Fruit fly (Drosophila melanogaster) whole organism, embryonic: Measurements from ENCODE around the gene mus101.
A peak's percentile ranks its signal among the peaks of the same experiment; 100 is the strongest.

ENCODE experiments used
- Antp ChIP-seq: fragments of 200-800 bp; sonication (Bioruptor generic); optimal IDR thresholded peaks from 3 replicates; lab custom pipeline; 2016; ENCODE audit warnings: missing biosample characterization, missing genetic modification characterization
- Awh ChIP-seq: fragments of 200-800 bp; sonication (Bioruptor generic); IDR thresholded peaks from 2 replicates; pipeline ENCODE4, ENCODE4 v1.3.6; 2022; ENCODE audit warnings: missing biosample characterization, missing genetic modification characterization
- CG10267 ChIP-seq: fragments of 200-800 bp; sonication (Bioruptor generic); optimal IDR thresholded peaks from 2 replicates; lab custom pipeline; 2018; ENCODE audit warnings: missing biosample characterization, mild to moderate bottlenecking, missing genetic modification characterization, moderate library complexity
- CG12769 ChIP-seq: fragments of 200-800 bp; sonication (Bioruptor generic); optimal IDR thresholded peaks from 2 replicates; lab custom pipeline; 2019; ENCODE audit warnings: missing biosample characterization, mild to moderate bottlenecking, missing genetic modification characterization, moderate library complexity
- CG12942 ChIP-seq: fragments of 200-800 bp; sonication (Bioruptor generic); optimal IDR thresholded peaks from 3 replicates; lab custom pipeline; 2016; ENCODE audit warnings: missing biosample characterization, missing genetic modification characterization
- CG14014 ChIP-seq: fragments of 200-800 bp; sonication (Bioruptor generic); IDR thresholded peaks from 2 replicates; pipeline ENCODE4 v1.3.6; 2022; ENCODE audit warnings: missing biosample characterization, missing genetic modification characterization
- CG1602 ChIP-seq: fragments of 200-800 bp; sonication (Bioruptor generic); optimal IDR thresholded peaks from 3 replicates; lab custom pipeline; 2016; ENCODE audit warnings: missing biosample characterization, missing genetic modification characterization
- CG18011 ChIP-seq: fragments of 200-800 bp; sonication (Bioruptor generic); optimal IDR thresholded peaks from 2 replicates; lab custom pipeline; 2017; ENCODE audit warnings: missing biosample characterization, missing genetic modification characterization, mild to moderate bottlenecking, moderate library complexity, missing genotype
- CG18764 ChIP-seq: fragments of 200-800 bp; sonication (Bioruptor generic); optimal IDR thresholded peaks from 3 replicates; lab custom pipeline; 2016; ENCODE audit warnings: missing biosample characterization, missing genetic modification characterization
- CG2712 ChIP-seq: fragments of 200-800 bp; optimal IDR thresholded peaks from 3 replicates; lab custom pipeline; 2019; ENCODE audit warnings: missing biosample characterization, mild to moderate bottlenecking, missing genetic modification characterization, moderate library complexity
- CG4282 ChIP-seq: fragments of 200-800 bp; sonication (Bioruptor generic); optimal IDR thresholded peaks from 2 replicates; lab custom pipeline; 2016; ENCODE audit warnings: missing biosample characterization, missing genetic modification characterization
- CG4424 ChIP-seq: fragments of 200-800 bp; sonication (Bioruptor generic); optimal IDR thresholded peaks from 3 replicates; lab custom pipeline; 2016; ENCODE audit warnings: missing biosample characterization, missing genetic modification characterization
- CG4820 ChIP-seq: fragments of 200-800 bp; sonication (Bioruptor generic); optimal IDR thresholded peaks from 3 replicates; lab custom pipeline; 2016; ENCODE audit warnings: missing biosample characterization, missing genetic modification characterization
- CG5245 ChIP-seq: fragments of 200-800 bp; sonication (Bioruptor generic); optimal IDR thresholded peaks from 3 replicates; lab custom pipeline; 2016; ENCODE audit warnings: missing biosample characterization, missing genetic modification characterization
- CG6689 ChIP-seq: fragments of 200-800 bp; sonication (Bioruptor generic); IDR thresholded peaks from 2 replicates; pipeline ENCODE4 v1.3.6; 2022; ENCODE audit warnings: missing biosample characterization, missing genetic modification characterization
- CG7987 ChIP-seq: fragments of 200-800 bp; sonication (Bioruptor generic); optimal IDR thresholded peaks from 2 replicates; lab custom pipeline; 2018; ENCODE audit warnings: missing biosample characterization, mild to moderate bottlenecking, missing genetic modification characterization, moderate library complexity
- CG8089 ChIP-seq: fragments of 200-800 bp; sonication (Bioruptor generic); optimal IDR thresholded peaks from 3 replicates; lab custom pipeline; 2016; ENCODE audit warnings: missing biosample characterization, missing genetic modification characterization
- CG9932 ChIP-seq: fragments of 200-800 bp; sonication (Bioruptor generic); IDR thresholded peaks from 2 replicates; pipeline ENCODE4 v1.3.6; 2022; ENCODE audit warnings: missing biosample characterization, missing genetic modification characterization
- CrebB ChIP-seq: fragments of 200-800 bp; sonication (Bioruptor generic); optimal IDR thresholded peaks from 3 replicates; lab custom pipeline; 2018; ENCODE audit warnings: missing biosample characterization, mild to moderate bottlenecking, missing genetic modification characterization
- D ChIP-seq, 2 experiments: fragments of 200-800 bp in 1 of 2; fragments of >200 bp in 1 of 2; sonication (Bioruptor generic) in 1 of 2; optimal IDR thresholded peaks; 2 replicates in 1 of 2; 3 replicates in 1 of 2; lab custom pipeline; 2017; ENCODE audit warnings: mild to moderate bottlenecking in 1 of 2, missing biosample characterization in 1 of 2, missing genetic modification characterization in 1 of 2, missing genetic modification reagents in 1 of 2
- Dad ChIP-seq: fragments of 200-800 bp; sonication (Bioruptor generic); optimal IDR thresholded peaks from 3 replicates; lab custom pipeline; 2016; ENCODE audit warnings: missing biosample characterization, missing genetic modification characterization
- Dip2 ChIP-seq: fragments of 200-800 bp; sonication (Bioruptor generic); IDR thresholded peaks from 2 replicates; pipeline ENCODE4 v1.3.6; 2022; ENCODE audit warnings: missing biosample characterization, missing genetic modification characterization
- Fer2 ChIP-seq: fragments of 200-800 bp; sonication (Bioruptor generic); optimal IDR thresholded peaks from 2 replicates; lab custom pipeline; 2018; ENCODE audit warnings: missing biosample characterization, mild to moderate bottlenecking, missing genetic modification characterization, moderate library complexity
- Hr51 ChIP-seq, 2 experiments: fragments of 200-800 bp; sonication (Bioruptor generic); optimal IDR thresholded peaks; 2 replicates in 1 of 2; 3 replicates in 1 of 2; lab custom pipeline; 2016 to 2018; ENCODE audit warnings: missing biosample characterization in 2 of 2, missing genetic modification characterization in 2 of 2, mild to moderate bottlenecking in 1 of 2, moderate library complexity in 1 of 2
- MTF-1 ChIP-seq: fragments of 200-800 bp; sonication (Bioruptor generic); optimal IDR thresholded peaks from 2 replicates; lab custom pipeline; 2018; ENCODE audit warnings: missing biosample characterization, mild to moderate bottlenecking, missing genetic modification characterization, borderline replicate concordance
- Rfx ChIP-seq: fragments of 200-800 bp; sonication (Bioruptor generic); IDR thresholded peaks from 2 replicates; pipeline ENCODE4 v1.3.6; 2022; ENCODE audit warnings: missing biosample characterization, missing genetic modification characterization
- Six4 ChIP-seq: fragments of 200-800 bp; sonication (Bioruptor generic); optimal IDR thresholded peaks from 2 replicates; lab custom pipeline; 2016; ENCODE audit warnings: missing biosample characterization, missing genetic modification characterization
- ash1 ChIP-seq: fragments of 200-800 bp; sonication (Bioruptor generic); optimal IDR thresholded peaks from 2 replicates; lab custom pipeline; 2018; ENCODE audit warnings: missing biosample characterization, mild to moderate bottlenecking, missing genetic modification characterization
- cg ChIP-seq: fragments of 200-800 bp; sonication (Bioruptor generic); optimal IDR thresholded peaks from 3 replicates; lab custom pipeline; 2019; ENCODE audit warnings: missing biosample characterization, mild to moderate bottlenecking, missing genetic modification characterization, moderate library complexity
- chinmo ChIP-seq: fragments of 200-800 bp; sonication (Bioruptor generic); IDR thresholded peaks from 4 replicates; pipeline ENCODE4 v1.3.6; 2022; ENCODE audit warnings: missing biosample characterization, missing genetic modification characterization; ENCODE audit not compliant: partially characterized antibody
- da ChIP-seq: fragments of 200-800 bp; sonication (Bioruptor generic); optimal IDR thresholded peaks from 2 replicates; lab custom pipeline; 2016; ENCODE audit warnings: missing biosample characterization, missing genetic modification characterization
- disco-r ChIP-seq: fragments of 200-800 bp; sonication (Bioruptor generic); optimal IDR thresholded peaks from 2 replicates; lab custom pipeline; 2016; ENCODE audit warnings: missing biosample characterization, missing genetic modification characterization
- dmrt99B ChIP-seq: fragments of 200-800 bp; sonication (Bioruptor generic); optimal IDR thresholded peaks from 2 replicates; lab custom pipeline; 2018; ENCODE audit warnings: missing biosample characterization, mild to moderate bottlenecking, missing genetic modification characterization, moderate library complexity
- dysf ChIP-seq: fragments of 200-800 bp; sonication (Bioruptor generic); IDR thresholded peaks from 3 replicates; pipeline ENCODE4 v1.3.6; 2022; ENCODE audit warnings: missing biosample characterization, missing genetic modification characterization
- ems ChIP-seq: fragments of 200-800 bp; sonication (Bioruptor generic); optimal IDR thresholded peaks from 3 replicates; lab custom pipeline; 2016; ENCODE audit warnings: missing biosample characterization, missing genetic modification characterization
- grn ChIP-seq: fragments of 200-800 bp; sonication (Bioruptor generic); optimal IDR thresholded peaks from 3 replicates; lab custom pipeline; 2017; ENCODE audit warnings: missing biosample characterization, missing genetic modification characterization
- hb ChIP-seq: fragments of 200-800 bp; sonication (Bioruptor generic); IDR thresholded peaks from 3 replicates; pipeline ENCODE4 v1.3.6; 2022; ENCODE audit warnings: missing biosample characterization, missing genetic modification characterization; ENCODE audit not compliant: partially characterized antibody
- insv ChIP-seq, 2 experiments: fragments of 200-800 bp; sonication (Bioruptor generic); optimal IDR thresholded peaks; 3 replicates each; lab custom pipeline; 2016 to 2018; ENCODE audit warnings: missing biosample characterization in 2 of 2, missing genetic modification characterization in 2 of 2
- ken ChIP-seq: fragments of 200-800 bp; sonication (Bioruptor generic); IDR thresholded peaks from 3 replicates; pipeline ENCODE4 v1.3.6; 2022; ENCODE audit warnings: missing biosample characterization, missing genetic modification characterization
- lbe ChIP-seq: fragments of 200-800 bp; sonication (Bioruptor generic); optimal IDR thresholded peaks from 2 replicates; lab custom pipeline; 2016; ENCODE audit warnings: missing biosample characterization, mild to moderate bottlenecking, missing genetic modification characterization
- maf-S ChIP-seq: fragments of 200-800 bp; sonication (Bioruptor generic); optimal IDR thresholded peaks from 2 replicates; lab custom pipeline; 2016; ENCODE audit warnings: missing biosample characterization, missing genetic modification characterization
- nerfin-2 ChIP-seq: fragments of 200-800 bp; sonication (Bioruptor generic); IDR thresholded peaks from 2 replicates; pipeline ENCODE4 v1.3.6; 2022; ENCODE audit warnings: missing biosample characterization, missing genetic modification characterization; ENCODE audit not compliant: partially characterized antibody
- peb ChIP-seq: fragments of 200-800 bp; sonication (Bioruptor generic); IDR thresholded peaks from 2 replicates; pipeline ENCODE4 v1.3.6; 2022; ENCODE audit warnings: missing biosample characterization, missing genetic modification characterization
- phol ChIP-seq: fragments of 200-800 bp; sonication (Bioruptor generic); optimal IDR thresholded peaks from 3 replicates; lab custom pipeline; 2018; ENCODE audit warnings: missing biosample characterization, mild to moderate bottlenecking, missing genetic modification characterization, moderate library complexity
- pzg ChIP-seq: fragments of 200-800 bp; sonication (Bioruptor generic); optimal IDR thresholded peaks from 3 replicates; lab custom pipeline; 2018; ENCODE audit warnings: missing biosample characterization, mild to moderate bottlenecking, missing genetic modification characterization, moderate library complexity
- sens ChIP-seq: fragments of 200-800 bp; sonication (Bioruptor generic); peaks from one replicate; lab custom pipeline; 2016; ENCODE audit warnings: missing biosample characterization, missing genetic modification characterization
- shn ChIP-seq: fragments of 200-800 bp; sonication (Bioruptor generic); optimal IDR thresholded peaks from 3 replicates; lab custom pipeline; 2016; ENCODE audit warnings: missing biosample characterization, missing genetic modification characterization
- slbo ChIP-seq: fragments of 200-800 bp; sonication (Bioruptor generic); IDR thresholded peaks from 2 replicates; pipeline ENCODE4 v1.3.6; 2022; ENCODE audit warnings: missing biosample characterization, missing genetic modification characterization
- slou ChIP-seq: fragments of 200-800 bp; sonication (Bioruptor generic); optimal IDR thresholded peaks from 3 replicates; lab custom pipeline; 2016; ENCODE audit warnings: missing biosample characterization, missing genetic modification characterization
- sob ChIP-seq: fragments of 200-800 bp; sonication (Bioruptor generic); IDR thresholded peaks from 2 replicates; pipeline ENCODE4 v1.3.6; 2022; ENCODE audit warnings: missing biosample characterization, missing genetic modification characterization
- vfl ChIP-seq: fragments of 200-800 bp; sonication (Bioruptor generic); optimal IDR thresholded peaks from 2 replicates; lab custom pipeline; 2016; ENCODE audit warnings: missing biosample characterization, missing genetic modification characterization
- zen2 ChIP-seq: fragments of 200-800 bp; sonication (Bioruptor generic); IDR thresholded peaks from 3 replicates; pipeline ENCODE4 v1.3.6; 2022; ENCODE audit warnings: missing biosample characterization, missing genetic modification characterization; ENCODE audit not compliant: partially characterized antibody

Gene mus101

DNA sequence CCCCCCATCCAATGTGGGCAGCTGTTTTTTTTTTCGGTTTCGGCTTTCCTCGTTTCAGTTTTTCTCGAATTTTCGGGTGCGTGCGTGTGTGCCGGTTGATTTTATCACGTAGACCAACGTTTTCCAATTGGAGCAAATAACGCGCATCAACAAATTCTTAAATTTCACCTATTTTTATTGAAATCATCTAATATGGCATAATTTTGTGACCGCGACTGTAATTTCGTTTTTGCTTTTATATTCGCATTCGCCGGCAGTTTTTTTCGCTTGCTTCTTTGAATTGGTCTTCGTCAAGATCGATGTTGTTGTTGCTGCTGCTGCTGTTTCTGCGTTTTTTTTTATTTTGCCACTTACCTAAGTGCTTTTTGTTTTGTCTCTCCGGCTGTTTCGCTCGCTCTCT lies 32.4 kb downstream of the mus101 start (continued):
- TF ChIP-seq grn: no peak
- no peak for TF ChIP-seq sob (GFP tag; lab: Robert Waterston, UW)
- TF ChIP-seq CG4424 (GFP tag; lab: Kevin White, UChicago): no peak
- no peak for TF ChIP-seq CG14014 (GFP tag; lab: Robert Waterston, UW)
- no peak for TF ChIP-seq ems (GFP tag; lab: Kevin White, UChicago)
- no peak for TF ChIP-seq nerfin-2 (GFP tag; lab: Robert Waterston, UW)
- no peak for TF ChIP-seq slou (GFP tag; lab: Kevin White, UChicago)
- peak in 1 of 2 experiments; percentile 69 for TF ChIP-seq insv (GFP tag; optimal IDR thresholded peaks at IDR 0.05; lab: Kevin White, UChicago)
- no peak for TF ChIP-seq Six4 (GFP tag; lab: Kevin White, UChicago)
- TF ChIP-seq CG8089: no peak
- TF ChIP-seq ash1: no peak
- no peak for TF ChIP-seq CG18011
- no peak for TF ChIP-seq MTF-1 (GFP tag; lab: Kevin White, UChicago)
- TF ChIP-seq sens: no peak
- no peak for TF ChIP-seq CG9932 (GFP tag; lab: Robert Waterston, UW)
- no peak for TF ChIP-seq dmrt99B (tag; lab: Kevin White, UChicago)
- no peak for TF ChIP-seq CG1602
- no peak for TF ChIP-seq da (GFP tag; lab: Kevin White, UChicago)
- no peak for TF ChIP-seq Fer2 (tag; lab: Kevin White, UChicago)
- no peak for TF ChIP-seq disco-r (GFP tag; lab: Kevin White, UChicago)
- TF ChIP-seq CrebB (tag; lab: Kevin White, UChicago): no peak
- TF ChIP-seq CG4820 (GFP tag; lab: Kevin White, UChicago): no peak
- no peak for TF ChIP-seq peb (GFP tag; lab: Robert Waterston, UW)
- TF ChIP-seq slbo: 0 out of 2 replicates have a peak, but pooled peaks have one; percentile 9
- TF ChIP-seq vfl (GFP tag; lab: Kevin White, UChicago): no peak
- TF ChIP-seq chinmo (GFP tag; lab: Robert Waterston, UW): no peak
- no peak for TF ChIP-seq Antp (GFP tag; lab: Kevin White, UChicago)
- no peak for TF ChIP-seq maf-S (GFP tag; lab: Kevin White, UChicago)
- TF ChIP-seq CG5245 (GFP tag; lab: Kevin White, UChicago): no peak
- TF ChIP-seq dysf: peak; percentile 8; the same call in 1 of the 3 replicates
- no peak for TF ChIP-seq CG2712 (tag; lab: Kevin White, UChicago)
- no peak for TF ChIP-seq hb (GFP tag; lab: Robert Waterston, UW)
- TF ChIP-seq CG7987 (GFP tag; lab: Kevin White, UChicago): no peak
- TF ChIP-seq phol (tag; lab: Kevin White, UChicago): no peak
- TF ChIP-seq CG12942: no peak
- TF ChIP-seq Rfx: peak; percentile 28; the same call in 1 of the 2 replicates
- TF ChIP-seq, all 482 proteins: peak for 23

DNA sequence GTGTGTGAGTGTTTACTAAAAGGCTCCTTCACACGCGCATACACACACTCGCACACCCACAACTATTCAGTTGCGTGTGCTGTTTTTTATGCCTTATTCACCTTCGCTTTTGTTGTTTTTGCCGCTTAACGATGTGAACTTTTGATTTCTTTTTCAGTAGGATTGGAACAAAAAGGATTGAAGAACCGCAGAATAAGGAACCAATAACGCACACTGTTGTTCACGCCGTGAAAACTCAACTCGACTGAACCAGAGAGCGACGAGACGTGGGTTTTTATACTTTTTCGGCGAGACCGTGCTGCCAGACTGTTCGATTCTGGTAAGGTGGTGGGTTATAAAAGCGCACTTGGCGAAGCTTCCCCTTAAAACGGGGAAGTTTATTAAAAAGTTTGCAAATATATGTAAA lies 33.1 kb downstream of the mus101 start, which contains the start of gene Pdcd4:
TSS of gene Pdcd4 (minus strand) at position 255 of the 406 bp plus-strand sequence.
- TF ChIP-seq Hr51 (GFP tag; optimal IDR thresholded peaks at IDR 0.05; lab: Kevin White, UChicago) (peak in 1 of 2 experiments; percentile 23), lbe (no peak), CG4282 (GFP tag; lab: Kevin White, UChicago) (peak; percentile 43), CG12769 (tag; lab: Kevin White, UChicago) (peak; percentile 44), ken (peak; percentile 46; the same call in 1 of the 3 replicates), CG10267 (tag; lab: Kevin White, UChicago) (peak; percentile 13), Dad (no peak), CG7987 (GFP tag; lab: Kevin White, UChicago) (no peak), D (optimal IDR thresholded peaks at IDR 0.05; lab: Kevin White, UChicago) (no peak), D (GFP tag; optimal IDR thresholded peaks at IDR 0.05; lab: Kevin White, UChicago) (no peak), Awh (GFP tag; lab: Robert Waterston, UW) (0 out of 2 replicates have a peak, but pooled peaks have one; percentile 24), Dip2 (no peak), cg (GFP tag; lab: Kevin White, UChicago) (peak; percentile 47), CG18764 (GFP tag; lab: Kevin White, UChicago) (no peak), shn (GFP tag; lab: Kevin White, UChicago) (no peak), zen2 (GFP tag; lab: Robert Waterston, UW) (no peak), pzg (peak; percentile 41), CG18011 (no peak), CG6689 (no peak)
